Fruit fly (Drosophila melanogaster) whole organism, embryonic: ENCODE measurements around the gene NimB3.

Experiments
- Blimp-1 ChIP-seq: fragments of 200-800 bp; sonication (Bioruptor generic); optimal IDR thresholded peaks from 3 replicates; lab custom pipeline; 2018; ENCODE audit warnings: missing biosample characterization, missing genetic modification characterization, mild to moderate bottlenecking, moderate library complexity, missing genetic modification reagents
- CG11247 ChIP-seq: fragments of 200-800 bp; sonication (Bioruptor generic); IDR thresholded peaks from 2 replicates; pipeline ENCODE4 v1.3.6; 2022; ENCODE audit warnings: missing biosample characterization, missing genetic modification characterization
- CG13296 ChIP-seq: fragments of 200-800 bp; sonication (Bioruptor generic); optimal IDR thresholded peaks from 3 replicates; lab custom pipeline; 2018; ENCODE audit warnings: missing biosample characterization, mild to moderate bottlenecking, missing genetic modification characterization
- CG13894 ChIP-seq: fragments of 200-800 bp; sonication (Bioruptor generic); optimal IDR thresholded peaks from 3 replicates; lab custom pipeline; 2018; ENCODE audit warnings: missing biosample characterization, mild to moderate bottlenecking, missing genetic modification characterization, moderate library complexity
- CG17328 ChIP-seq: fragments of 200-800 bp; sonication (Bioruptor generic); IDR thresholded peaks from 2 replicates; pipeline ENCODE4 v1.3.6; 2022; ENCODE audit warnings: missing biosample characterization, missing genetic modification characterization
- CG17802 ChIP-seq: fragments of 200-800 bp; sonication (Bioruptor generic); optimal IDR thresholded peaks from 2 replicates; lab custom pipeline; 2018; ENCODE audit warnings: missing biosample characterization, mild to moderate bottlenecking, missing genetic modification characterization, moderate library complexity
- CG18011 ChIP-seq: fragments of 200-800 bp; sonication (Bioruptor generic); optimal IDR thresholded peaks from 2 replicates; lab custom pipeline; 2017; ENCODE audit warnings: missing biosample characterization, missing genetic modification characterization, mild to moderate bottlenecking, moderate library complexity, missing genotype
- CG2199 ChIP-seq: fragments of 200-800 bp; sonication (Bioruptor generic); IDR thresholded peaks from 3 replicates; pipeline ENCODE4 v1.3.6; 2022; ENCODE audit warnings: missing biosample characterization, missing genetic modification characterization
- CG30020 ChIP-seq: fragments of 200-800 bp; optimal IDR thresholded peaks from 2 replicates; lab custom pipeline; 2019; ENCODE audit warnings: missing biosample characterization, mild to moderate bottlenecking, missing genetic modification characterization, moderate library complexity
- CG32772 ChIP-seq: fragments of 200-800 bp; sonication (Bioruptor generic); IDR thresholded peaks from 2 replicates; pipeline ENCODE4 v1.3.6; 2022; ENCODE audit warnings: missing biosample characterization, missing genetic modification characterization
- CG8290 ChIP-seq, 3 experiments: fragments of 200-800 bp; sonication (Bioruptor generic); optimal IDR thresholded peaks; 2 replicates each; lab custom pipeline; 2016 to 2019; ENCODE audit warnings: missing biosample characterization in 3 of 3, missing genetic modification characterization in 3 of 3, mild to moderate bottlenecking in 2 of 3, moderate library complexity in 1 of 3
- Drgx ChIP-seq: fragments of 200-800 bp; sonication (Bioruptor generic); IDR thresholded peaks from 2 replicates; pipeline ENCODE4 v1.3.6; 2022; ENCODE audit warnings: missing biosample characterization, missing genetic modification characterization
- Eip74EF ChIP-seq, 2 experiments: fragments of 200-800 bp in 1 of 2; fragments of >200 bp in 1 of 2; sonication (Bioruptor generic) in 1 of 2; optimal IDR thresholded peaks; 2 replicates each; lab custom pipeline; 2017 to 2019; ENCODE audit warnings: missing biosample characterization in 2 of 2, missing genetic modification characterization in 2 of 2, mild to moderate bottlenecking in 1 of 2, moderate library complexity in 1 of 2
- Ets65A ChIP-seq: fragments of 200-800 bp; sonication (Bioruptor generic); peaks from one replicate; lab custom pipeline; 2016; ENCODE audit warnings: missing biosample characterization, missing genetic modification characterization
- Fer2 ChIP-seq: fragments of 200-800 bp; sonication (Bioruptor generic); optimal IDR thresholded peaks from 2 replicates; lab custom pipeline; 2018; ENCODE audit warnings: missing biosample characterization, mild to moderate bottlenecking, missing genetic modification characterization, moderate library complexity
- HHEX ChIP-seq: fragments of 200-800 bp; sonication (Bioruptor generic); optimal IDR thresholded peaks from 3 replicates; lab custom pipeline; 2017; ENCODE audit warnings: missing biosample characterization, mild to moderate bottlenecking, missing genetic modification characterization, missing genetic modification reagents
- HLH4C ChIP-seq: fragments of 200-800 bp; sonication (Bioruptor generic); IDR thresholded peaks from 3 replicates; pipeline ENCODE4 v1.3.6; 2022; ENCODE audit warnings: missing biosample characterization, missing genetic modification characterization; ENCODE audit not compliant: partially characterized antibody
- Hsf ChIP-seq: fragments of 200-800 bp; sonication (Bioruptor generic); optimal IDR thresholded peaks from 3 replicates; lab custom pipeline; 2016; ENCODE audit warnings: missing biosample characterization, missing genetic modification characterization
- Optix ChIP-seq: fragments of 200-800 bp; sonication (Bioruptor generic); IDR thresholded peaks from 3 replicates; pipeline ENCODE4 v1.3.6; 2022; ENCODE audit warnings: missing biosample characterization, missing genetic modification characterization
- ara ChIP-seq: fragments of 200-800 bp; sonication (Bioruptor generic); IDR thresholded peaks from 2 replicates; pipeline ENCODE4 v1.3.6; 2022; ENCODE audit warnings: missing biosample characterization, missing genetic modification characterization
- bsh ChIP-seq, 2 experiments: fragments of 200-800 bp; sonication (Bioruptor generic); optimal IDR thresholded peaks; 2 replicates each; lab custom pipeline; 2017 to 2018; ENCODE audit warnings: mild to moderate bottlenecking in 2 of 2, missing biosample characterization in 2 of 2, missing genetic modification characterization in 2 of 2, moderate library complexity in 1 of 2
- cg ChIP-seq: fragments of 200-800 bp; sonication (Bioruptor generic); optimal IDR thresholded peaks from 3 replicates; lab custom pipeline; 2019; ENCODE audit warnings: missing biosample characterization, mild to moderate bottlenecking, missing genetic modification characterization, moderate library complexity
- ci ChIP-seq: fragments of 200-800 bp; sonication (Bioruptor generic); IDR thresholded peaks from 3 replicates; pipeline ENCODE4 v1.3.6; 2022; ENCODE audit warnings: missing biosample characterization, missing genetic modification characterization
- corto ChIP-seq: fragments of 200-800 bp; sonication (Bioruptor generic); optimal IDR thresholded peaks from 2 replicates; lab custom pipeline; 2016; ENCODE audit warnings: missing biosample characterization, mild to moderate bottlenecking, missing genetic modification characterization, moderate library complexity
- ems ChIP-seq: fragments of 200-800 bp; sonication (Bioruptor generic); optimal IDR thresholded peaks from 3 replicates; lab custom pipeline; 2016; ENCODE audit warnings: missing biosample characterization, missing genetic modification characterization
- en ChIP-seq: fragments of 200-800 bp; sonication (Bioruptor generic); optimal IDR thresholded peaks from 2 replicates; lab custom pipeline; 2016; ENCODE audit warnings: missing biosample characterization, missing genetic modification characterization
- lbe ChIP-seq: fragments of 200-800 bp; sonication (Bioruptor generic); optimal IDR thresholded peaks from 2 replicates; lab custom pipeline; 2016; ENCODE audit warnings: missing biosample characterization, mild to moderate bottlenecking, missing genetic modification characterization
- pan ChIP-seq, 4 experiments: fragments of >200 bp in 3 of 4; fragments of 200-800 bp in 1 of 4; sonication (Bioruptor generic) in 1 of 4; optimal IDR thresholded peaks in 3 of 4; IDR thresholded peaks in 1 of 4; 2 replicates each; pipeline versions ENCODE4 v1.3.6 to Lab custom; 2017 to 2022; ENCODE audit warnings: missing biosample characterization in 2 of 4, missing genetic modification characterization in 2 of 4, mixed read lengths in 1 of 4
- sens ChIP-seq: fragments of 200-800 bp; sonication (Bioruptor generic); peaks from one replicate; lab custom pipeline; 2016; ENCODE audit warnings: missing biosample characterization, missing genetic modification characterization
- slbo ChIP-seq: fragments of 200-800 bp; sonication (Bioruptor generic); IDR thresholded peaks from 2 replicates; pipeline ENCODE4 v1.3.6; 2022; ENCODE audit warnings: missing biosample characterization, missing genetic modification characterization
- sug ChIP-seq: fragments of 200-800 bp; optimal IDR thresholded peaks from 2 replicates; lab custom pipeline; 2019; ENCODE audit warnings: missing biosample characterization, mild to moderate bottlenecking, missing genetic modification characterization, moderate library complexity
- tgo ChIP-seq: fragments of 200-800 bp; sonication (Bioruptor generic); IDR thresholded peaks from 3 replicates; pipeline ENCODE4 v1.3.6; 2022; ENCODE audit warnings: missing biosample characterization, missing genetic modification characterization
- toy ChIP-seq: fragments of 200-800 bp; sonication (Bioruptor generic); IDR thresholded peaks from 2 replicates; pipeline ENCODE4 v1.3.6; 2022; ENCODE audit warnings: missing biosample characterization, missing genetic modification characterization

The NimB3 gene

DNA sequence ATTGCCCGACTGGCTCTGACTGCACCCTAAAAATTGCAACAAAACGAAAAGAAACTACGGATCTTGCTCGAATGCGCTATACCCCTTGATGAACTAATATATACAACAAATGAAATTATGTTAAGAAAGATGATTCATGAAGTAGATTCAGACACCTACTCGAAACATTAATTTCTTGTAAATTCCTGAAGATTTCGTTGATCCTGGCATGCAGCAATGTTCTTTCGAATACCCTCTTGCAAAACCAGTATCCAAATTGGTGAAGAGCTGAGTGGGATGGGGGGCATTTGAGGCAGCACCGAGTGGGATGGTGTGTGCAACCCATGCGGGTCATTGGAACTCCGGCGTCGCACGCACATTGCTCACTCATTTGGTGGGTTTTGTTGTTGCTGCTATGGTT lies 12.0 kb downstream of the NimB3 start (continued):
- TF ChIP-seq HLH4C (GFP tag; lab: Robert Waterston, UW): no peak
- TF ChIP-seq slbo (GFP tag; lab: Robert Waterston, UW): 0 out of 2 replicates have a peak, but pooled peaks have one; percentile 10
- peak; percentile 97 for TF ChIP-seq Drgx (GFP tag; lab: Robert Waterston, UW)
- TF ChIP-seq bsh (GFP tag; optimal IDR thresholded peaks at IDR 0.05; lab: Kevin White, UChicago): peak in 1 of 2 experiments; percentile 84
- TF ChIP-seq sens (GFP tag; lab: Kevin White, UChicago): peak; percentile 66
- 0 out of 3 replicates have a peak, but pooled peaks have one; percentile 21 for TF ChIP-seq ci (GFP tag; lab: Robert Waterston, UW)
- no peak for TF ChIP-seq ems (GFP tag; lab: Kevin White, UChicago)
- 0 out of 2 replicates have a peak, but pooled peaks have one; percentile 8 for TF ChIP-seq CG11247 (GFP tag; lab: Robert Waterston, UW)
- TF ChIP-seq HHEX (GFP tag; lab: Kevin White, UChicago): no peak
- peak; percentile 37; the same call in 1 of the 3 replicates for TF ChIP-seq tgo (GFP tag; lab: Robert Waterston, UW)
- peak; percentile 96 for TF ChIP-seq lbe (GFP tag; lab: Kevin White, UChicago)
- peak; percentile 18; the same call in 1 of the 2 replicates for TF ChIP-seq ara (GFP tag; lab: Robert Waterston, UW)
- TF ChIP-seq corto (GFP tag; lab: Kevin White, UChicago): peak; percentile 70
- TF ChIP-seq pan (optimal IDR thresholded peaks at IDR 0.05; lab: Kevin White, UChicago): no peak
- peak in 1 of 2 experiments; percentile 21 for TF ChIP-seq pan (GFP tag; optimal IDR thresholded peaks at IDR 0.05 in 1 of 2, IDR thresholded peaks at IDR 0.05 in 1 of 2)
- TF ChIP-seq, all 482 proteins: peak for 21

- TF ChIP-seq Fer2 (tag; lab: Kevin White, UChicago) (no peak), Blimp-1 (GFP tag; lab: Kevin White, UChicago) (peak; percentile 90), CG17802 (tag; lab: Kevin White, UChicago) (no peak), Hsf (GFP tag; lab: Kevin White, UChicago) (no peak), sug (tag; lab: Kevin White, UChicago) (no peak), Optix (GFP tag; lab: Robert Waterston, UW) (0 out of 3 replicates have a peak, but pooled peaks have one; percentile 8), Drgx (GFP tag; lab: Robert Waterston, UW) (no peak)
These were observed 18.0 kb downstream of the NimB3 start for dm6 chr2L:13949789-13950188.

DNA sequence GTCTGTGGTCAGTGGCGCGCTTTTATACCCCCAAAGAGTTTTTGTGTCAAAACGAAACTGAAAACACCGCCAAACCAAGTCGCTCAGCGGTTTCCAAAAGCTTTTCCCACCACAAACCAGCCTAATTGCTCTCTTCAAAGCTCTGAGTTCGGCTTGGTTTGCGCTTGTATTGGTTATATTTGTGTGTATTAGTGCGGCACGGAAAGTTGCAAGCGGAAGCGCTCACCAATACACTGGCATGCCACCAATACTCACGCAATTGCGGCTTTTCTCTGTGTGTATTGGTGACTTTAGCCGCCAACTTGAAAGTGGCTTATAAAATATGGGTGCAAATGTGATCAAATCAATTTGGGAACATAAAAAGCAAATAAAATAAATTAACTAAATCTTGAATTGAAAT lies 20.3 kb downstream of the NimB3 start, which contains the start of gene Vajk3:
Gene Vajk3, minus strand, starts transcription at position 1 of the 400 bp plus-strand sequence.
- no peak for TF ChIP-seq CG8290 (GFP tag; optimal IDR thresholded peaks at IDR 0.05; lab: Kevin White, UChicago)
- peak in 1 of 2 experiments; percentile 0 for TF ChIP-seq CG8290 (tag; optimal IDR thresholded peaks at IDR 0.05; lab: Kevin White, UChicago)
- peak in 1 of 2 experiments; percentile 18 for TF ChIP-seq Eip74EF (GFP tag; optimal IDR thresholded peaks at IDR 0.05; lab: Kevin White, UChicago)
- no peak for TF ChIP-seq CG17328 (GFP tag; lab: Robert Waterston, UW)
- TF ChIP-seq CG2199: no peak
- TF ChIP-seq CG13894 (tag; lab: Kevin White, UChicago): peak; percentile 3
- TF ChIP-seq toy (GFP tag; lab: Robert Waterston, UW): no peak
- TF ChIP-seq CG18011 (GFP tag; lab: Kevin White, UChicago): no peak
- peak; percentile 17 for TF ChIP-seq Ets65A (GFP tag; lab: Kevin White, UChicago)
- peak; percentile 67 for TF ChIP-seq cg (GFP tag; lab: Kevin White, UChicago)
- no peak for TF ChIP-seq en
- TF ChIP-seq CG30020 (tag; lab: Kevin White, UChicago): no peak
- no peak for TF ChIP-seq CG32772
- peak; percentile 16 for TF ChIP-seq CG13296 (GFP tag; lab: Kevin White, UChicago)
